Worm (Caenorhabditis elegans) whole organism, L1 larva: Measurements from ENCODE around the gene C18E9.7.

Experiments
- C16A3.4 ChIP-seq: fragments of 150-350 bp; optimal IDR thresholded peaks from 2 replicates; lab custom pipeline; 2014; ENCODE audit warnings: missing biosample characterization, missing genetic modification characterization
- C34B4.2 ChIP-seq: sonication (generic microtip); optimal IDR thresholded peaks from 2 replicates; lab custom pipeline; 2017; ENCODE audit warnings: mild to moderate bottlenecking, missing genetic modification characterization, missing compliant biosample characterization
- aha-1 ChIP-seq: fragments of 150-350 bp; optimal IDR thresholded peaks from 2 replicates; lab custom pipeline; 2014; ENCODE audit warnings: missing biosample characterization, missing genetic modification characterization
- aly-2 ChIP-seq: fragments of 150-350 bp; optimal IDR thresholded peaks from 2 replicates; lab custom pipeline; 2014; ENCODE audit warnings: missing biosample characterization, missing genetic modification characterization
- ceh-63 ChIP-seq: fragments of 200-800 bp; sonication (Bioruptor generic); optimal IDR thresholded peaks from 2 replicates; lab custom pipeline; 2018; ENCODE audit warnings: mild to moderate bottlenecking, missing genetic modification characterization, missing compliant biosample characterization
- ceh-82 ChIP-seq, 3 experiments: fragments of 150-350 bp in 1 of 3; sonication (generic microtip) in 2 of 3; optimal IDR thresholded peaks; 2 replicates each; lab custom pipeline; 2014 to 2017; ENCODE audit warnings: missing biosample characterization in 3 of 3, missing genetic modification characterization in 3 of 3
- ceh-90 ChIP-seq: sonication (generic microtip); optimal IDR thresholded peaks from 2 replicates; lab custom pipeline; 2016; ENCODE audit warnings: missing genetic modification characterization, missing compliant biosample characterization
- ces-1 ChIP-seq: fragments of 150-350 bp; optimal IDR thresholded peaks from 2 replicates; lab custom pipeline; 2014; ENCODE audit warnings: missing biosample characterization, missing genetic modification reagents, missing genetic modification characterization
- dpl-1 ChIP-seq, 3 experiments: fragments of 150-350 bp in 2 of 3; sonication (generic microtip) in 1 of 3; optimal IDR thresholded peaks; 2 replicates each; lab custom pipeline; 2014 to 2017; ENCODE audit warnings: missing biosample characterization in 3 of 3, missing genetic modification characterization in 3 of 3, missing genetic modification reagents in 3 of 3
- dsc-1 ChIP-seq: sonication (generic microtip); optimal IDR thresholded peaks from 2 replicates; lab custom pipeline; 2016; ENCODE audit warnings: mild to moderate bottlenecking, missing genetic modification characterization, missing compliant biosample characterization
- efl-1 ChIP-seq, 4 experiments: fragments of 150-350 bp; optimal IDR thresholded peaks in 3 of 4; peaks in 1 of 4; 1 replicate in 1 of 4; 2 replicates in 3 of 4; lab custom pipeline; 2014; ENCODE audit warnings: missing biosample characterization in 2 of 4, missing genetic modification characterization in 2 of 4, missing genetic modification reagents in 2 of 4
- efl-3 ChIP-seq: fragments of 200-800 bp; sonication (Bioruptor generic); optimal IDR thresholded peaks from 2 replicates; lab custom pipeline; 2018; ENCODE audit warnings: mild to moderate bottlenecking, missing genetic modification characterization, missing compliant biosample characterization
- egl-13 ChIP-seq: sonication (generic microtip); optimal IDR thresholded peaks from 2 replicates; lab custom pipeline; 2016; ENCODE audit warnings: missing genotype, missing genetic modification reagents, missing genetic modification characterization, missing compliant biosample characterization
- egl-27 ChIP-seq, 2 experiments: fragments of 150-350 bp in 1 of 2; sonication (generic microtip); optimal IDR thresholded peaks; 3 replicates each; lab custom pipeline; 2017 to 2018; ENCODE audit warnings: missing biosample characterization in 2 of 2, missing genetic modification characterization in 2 of 2, missing genetic modification reagents in 2 of 2
- elt-2 ChIP-seq: sonication (generic microtip); optimal IDR thresholded peaks from 2 replicates; lab custom pipeline; 2016; ENCODE audit warnings: missing genetic modification characterization, mild to moderate bottlenecking, inconsistent platforms, missing compliant biosample characterization, missing genetic modification reagents
- fkh-8 ChIP-seq: sonication (generic microtip); optimal IDR thresholded peaks from 2 replicates; lab custom pipeline; 2016; ENCODE audit warnings: mild to moderate bottlenecking, missing genetic modification characterization, missing compliant biosample characterization
- grh-1 ChIP-seq: fragments of 200-800 bp; sonication (Bioruptor generic); IDR thresholded peaks from 2 replicates; pipeline ENCODE4 v1.3.6; 2022; ENCODE audit warnings: missing genetic modification reagents, missing genetic modification characterization, missing compliant biosample characterization
- hlh-17 ChIP-seq: fragments of 200-800 bp; sonication (Bioruptor generic); optimal IDR thresholded peaks from 2 replicates; lab custom pipeline; 2018; ENCODE audit warnings: missing genetic modification characterization, mild to moderate bottlenecking, missing compliant biosample characterization, moderate library complexity, borderline replicate concordance
- hlh-4 ChIP-seq: sonication (generic microtip); optimal IDR thresholded peaks from 2 replicates; lab custom pipeline; 2016; ENCODE audit warnings: mild to moderate bottlenecking, missing genetic modification characterization, missing compliant biosample characterization
- isw-1 ChIP-seq: fragments of 200-800 bp; sonication (Bioruptor generic); IDR thresholded peaks from 2 replicates; pipeline ENCODE4 v1.3.6; 2022; ENCODE audit warnings: missing genetic modification characterization, missing compliant biosample characterization
- lin-14 ChIP-seq: fragments of 200-800 bp; sonication (Bioruptor generic); optimal IDR thresholded peaks from 2 replicates; lab custom pipeline; 2018; ENCODE audit warnings: mild to moderate bottlenecking, missing genetic modification characterization, moderate library complexity, missing compliant biosample characterization
- lin-39 ChIP-seq: fragments of 150-350 bp; optimal IDR thresholded peaks from 2 replicates; lab custom pipeline; 2014; ENCODE audit warnings: missing biosample characterization, missing genetic modification reagents, missing genetic modification characterization
- lir-3 ChIP-seq: sonication (generic microtip); optimal IDR thresholded peaks from 2 replicates; lab custom pipeline; 2016; ENCODE audit warnings: mild to moderate bottlenecking, missing genetic modification characterization, moderate library complexity, missing compliant biosample characterization; ENCODE audit not compliant: poor library complexity
- lsy-2 ChIP-seq, 2 experiments: fragments of 150-350 bp; optimal IDR thresholded peaks; 2 replicates each; lab custom pipeline; 2014; ENCODE audit warnings: missing biosample characterization in 2 of 2, missing genetic modification characterization in 2 of 2
- mdl-1 ChIP-seq, 2 experiments: fragments of 150-350 bp; optimal IDR thresholded peaks; 2 replicates each; lab custom pipeline; 2014 to 2017; ENCODE audit warnings: missing biosample characterization in 2 of 2, missing genetic modification characterization in 2 of 2, inconsistent platforms in 1 of 2
- nhr-19 ChIP-seq: fragments of 200-800 bp; sonication (Bioruptor generic); conservative IDR thresholded peaks from 2 replicates; pipeline ENCODE4 v1.3.6; 2022; ENCODE audit warnings: missing genetic modification characterization, missing compliant biosample characterization
- nhr-237 ChIP-seq: fragments of 150-350 bp; optimal IDR thresholded peaks from 2 replicates; lab custom pipeline; 2014; ENCODE audit warnings: missing biosample characterization, missing genetic modification characterization
- nhr-28 ChIP-seq: fragments of 150-350 bp; optimal IDR thresholded peaks from 2 replicates; lab custom pipeline; 2014; ENCODE audit warnings: missing biosample characterization, missing genetic modification characterization
- nhr-47 ChIP-seq: sonication (generic microtip); optimal IDR thresholded peaks from 2 replicates; lab custom pipeline; 2016; ENCODE audit warnings: mild to moderate bottlenecking, missing genetic modification characterization, moderate library complexity, missing compliant biosample characterization
- nhr-71 ChIP-seq: sonication (generic microtip); optimal IDR thresholded peaks from 2 replicates; lab custom pipeline; 2016; ENCODE audit warnings: mild to moderate bottlenecking, missing genetic modification characterization, moderate library complexity, missing compliant biosample characterization
- nhr-76 ChIP-seq: sonication (generic microtip); optimal IDR thresholded peaks from 2 replicates; lab custom pipeline; 2017; ENCODE audit warnings: missing biosample characterization, missing genetic modification characterization
- nhr-84 ChIP-seq: sonication (generic microtip); optimal IDR thresholded peaks from 2 replicates; lab custom pipeline; 2017; ENCODE audit warnings: missing biosample characterization, missing genetic modification characterization
- nhr-85 ChIP-seq: sonication (generic microtip); peaks from one replicate; lab custom pipeline; 2016; ENCODE audit warnings: missing genetic modification characterization, inconsistent platforms, missing compliant biosample characterization
- pax-3 ChIP-seq: fragments of 200-800 bp; sonication (Bioruptor generic); optimal IDR thresholded peaks from 2 replicates; lab custom pipeline; 2018; ENCODE audit warnings: mild to moderate bottlenecking, missing genetic modification characterization, moderate library complexity, missing compliant biosample characterization
- pqm-1 ChIP-seq: sonication (generic microtip); optimal IDR thresholded peaks from 3 replicates; lab custom pipeline; 2017; ENCODE audit warnings: missing biosample characterization, missing genetic modification characterization
- sox-4 ChIP-seq: sonication (generic microtip); optimal IDR thresholded peaks from 2 replicates; lab custom pipeline; 2016; ENCODE audit warnings: missing genetic modification characterization, missing compliant biosample characterization
- sptf-1 ChIP-seq: fragments of 150-350 bp; optimal IDR thresholded peaks from 2 replicates; lab custom pipeline; 2014; ENCODE audit warnings: missing biosample characterization, missing genetic modification characterization
- tlp-1 ChIP-seq: fragments of 150-350 bp; optimal IDR thresholded peaks from 2 replicates; lab custom pipeline; 2014; ENCODE audit warnings: missing biosample characterization, missing genetic modification characterization
- unc-30 ChIP-seq: sonication (generic microtip); optimal IDR thresholded peaks from 2 replicates; lab custom pipeline; 2017; ENCODE audit warnings: missing biosample characterization, missing genetic modification characterization
- unc-62 ChIP-seq: fragments of 150-350 bp; optimal IDR thresholded peaks from 2 replicates; lab custom pipeline; 2014; ENCODE audit warnings: missing biosample characterization, missing genetic modification reagents, missing genetic modification characterization
- unc-98 ChIP-seq: fragments of 200-800 bp; sonication (Bioruptor generic); IDR thresholded peaks from 2 replicates; pipeline ENCODE4 v1.3.6; 2022; ENCODE audit warnings: missing genetic modification characterization, missing compliant biosample characterization
- vab-15 ChIP-seq: sonication (generic microtip); optimal IDR thresholded peaks from 2 replicates; lab custom pipeline; 2017; ENCODE audit warnings: missing genotype, mild to moderate bottlenecking, missing genetic modification characterization, missing compliant biosample characterization
- xbp-1 ChIP-seq: sonication (generic microtip); optimal IDR thresholded peaks from 2 replicates; lab custom pipeline; 2016; ENCODE audit warnings: missing genetic modification characterization, missing compliant biosample characterization
- zag-1 ChIP-seq: fragments of 150-350 bp; optimal IDR thresholded peaks from 2 replicates; lab custom pipeline; 2014; ENCODE audit warnings: missing biosample characterization, missing genetic modification characterization
- zip-4 ChIP-seq: fragments of 200-800 bp; sonication (Bioruptor generic); optimal IDR thresholded peaks from 2 replicates; lab custom pipeline; 2018; ENCODE audit warnings: mild to moderate bottlenecking, missing genetic modification characterization, moderate library complexity, missing compliant biosample characterization
- ztf-4 ChIP-seq: fragments of 150-350 bp; optimal IDR thresholded peaks from 2 replicates; lab custom pipeline; 2014; ENCODE audit warnings: missing biosample characterization, missing genetic modification characterization

The C18E9.7 gene

DNA sequence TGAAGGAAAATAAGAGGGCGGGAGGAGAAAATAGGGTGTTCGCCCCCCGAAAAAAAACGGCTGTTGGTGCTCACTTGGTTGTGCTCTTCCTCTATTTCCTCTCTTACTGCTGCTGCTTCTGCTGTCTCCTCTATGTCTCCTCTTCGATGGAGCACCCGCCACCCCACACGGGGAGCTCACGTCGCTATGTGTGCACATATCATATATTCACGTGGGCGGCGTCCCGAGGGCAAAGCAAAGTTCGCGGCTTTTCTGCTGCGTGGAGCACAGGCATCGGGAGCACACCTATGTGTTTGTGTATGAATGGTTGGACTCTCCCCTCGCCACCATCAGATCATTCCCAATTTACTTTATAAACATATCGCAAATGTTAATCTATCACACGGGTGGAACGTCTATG, 30.8 kb upstream of the C18E9.7 start (continued):
- no peak for TF ChIP-seq unc-98 (GFP tag; lab: Robert Waterston, UW)
- TF ChIP-seq mdl-1 (tag; optimal IDR thresholded peaks at IDR 0.05; lab: Kevin White, UChicago) = peak in 1 of 2 experiments; percentile 75
- no peak for TF ChIP-seq efl-1 (optimal IDR thresholded peaks at IDR 0.05; lab: Kevin White, UChicago)
- peak in 1 of 2 experiments; percentile 93 for TF ChIP-seq efl-1 (GFP tag; optimal IDR thresholded peaks at IDR 0.05 in 1 of 2; lab: Kevin White, UChicago)
- no peak for TF ChIP-seq ceh-90 (tag; lab: Kevin White, UChicago)

DNA sequence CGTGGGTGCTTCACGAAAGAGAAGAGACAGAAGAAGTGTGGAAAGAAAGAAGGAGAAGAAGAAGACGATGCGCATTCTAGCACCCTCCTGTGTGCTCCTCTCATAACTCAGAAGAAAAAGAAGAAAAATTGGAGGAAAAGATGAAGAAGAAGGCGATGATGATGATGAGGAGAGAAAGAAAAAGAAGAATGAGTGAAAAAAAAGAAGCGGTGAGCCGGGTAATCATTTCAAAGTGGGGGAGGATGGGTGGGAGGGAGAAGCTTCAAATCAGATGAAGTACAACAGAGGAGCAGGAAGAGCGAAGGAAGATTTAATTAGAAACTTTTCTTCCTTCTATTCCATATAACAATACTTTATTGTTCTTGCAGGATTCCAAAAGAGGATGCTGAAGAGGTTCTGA, 28.1 kb upstream of the C18E9.7 start:
- TF ChIP-seq egl-27 (tag; optimal IDR thresholded peaks at IDR 0.05; lab: Kevin White, UChicago) (no peak), lin-14 (GFP tag; lab: Kevin White, UChicago) (peak; percentile 74), nhr-237 (tag; lab: Kevin White, UChicago) (no peak), isw-1 (no peak), sox-4 (tag; lab: Kevin White, UChicago) (no peak), ceh-82 (tag; optimal IDR thresholded peaks at IDR 0.05; lab: Kevin White, UChicago) (peak in 1 of 3 experiments; percentile 12)
- TF ChIP-seq, all 84 proteins: peak for 2

ce11 chrII:9009976-9010702, 27.6 kb upstream of the C18E9.7 start:
- TF ChIP-seq xbp-1 (tag; lab: Kevin White, UChicago) = no peak
- peak; percentile 84 for TF ChIP-seq nhr-71
- no peak for TF ChIP-seq aly-2 (tag; lab: Kevin White, UChicago)
- TF ChIP-seq nhr-76 = no peak
- peak; percentile 35 for TF ChIP-seq sox-4 (tag; lab: Kevin White, UChicago)
- no peak for TF ChIP-seq ztf-4 (tag; lab: Kevin White, UChicago)
- no peak for TF ChIP-seq C16A3.4 (tag; lab: Kevin White, UChicago)
- no peak for TF ChIP-seq hlh-4
- no peak for TF ChIP-seq sptf-1
- no peak for TF ChIP-seq nhr-84
- TF ChIP-seq lir-3 = no peak
- TF ChIP-seq C34B4.2 = no peak
- peak; percentile 82 for TF ChIP-seq fkh-8 (tag; lab: Kevin White, UChicago)
- TF ChIP-seq pax-3 (tag; lab: Kevin White, UChicago) = peak; percentile 67
- no peak for TF ChIP-seq efl-1 (optimal IDR thresholded peaks at IDR 0.05; lab: Kevin White, UChicago)
- peak in 1 of 2 experiments; percentile 59 for TF ChIP-seq efl-1 (GFP tag; optimal IDR thresholded peaks at IDR 0.05 in 1 of 2; lab: Kevin White, UChicago)
- TF ChIP-seq nhr-85 (tag; lab: Kevin White, UChicago) = no peak
- peak; percentile 88 for TF ChIP-seq elt-2 (tag; lab: Kevin White, UChicago)
- no peak for TF ChIP-seq lin-39 (tag; lab: Kevin White, UChicago)
- TF ChIP-seq egl-13 (tag; lab: Kevin White, UChicago) = no peak
- TF ChIP-seq grh-1 (GFP tag; lab: Robert Waterston, UW) = no peak
- no peak for TF ChIP-seq zag-1 (tag; lab: Kevin White, UChicago)
- TF ChIP-seq ceh-63 = no peak
- no peak for TF ChIP-seq efl-3 (GFP tag; lab: Kevin White, UChicago)
- TF ChIP-seq vab-15 (tag; lab: Kevin White, UChicago) = no peak
- TF ChIP-seq nhr-47 (tag; lab: Kevin White, UChicago) = peak; percentile 57
- TF ChIP-seq nhr-237 (tag; lab: Kevin White, UChicago) = no peak
- TF ChIP-seq pqm-1 = peak; percentile 76
- peak; percentile 52 for TF ChIP-seq tlp-1 (tag; lab: Kevin White, UChicago)
- no peak for TF ChIP-seq ces-1 (GFP tag; lab: Kevin White, UChicago)
- TF ChIP-seq ceh-82 (tag; optimal IDR thresholded peaks at IDR 0.05; lab: Kevin White, UChicago) = no peak
- TF ChIP-seq aha-1 (tag; lab: Kevin White, UChicago) = no peak
- no peak for TF ChIP-seq nhr-19 (GFP tag; lab: Robert Waterston, UW)
- TF ChIP-seq unc-30 (tag; lab: Kevin White, UChicago) = no peak
- TF ChIP-seq unc-62 (GFP tag; lab: Kevin White, UChicago) = no peak
- peak; percentile 55 for TF ChIP-seq dsc-1
- TF ChIP-seq zip-4 (GFP tag; lab: Kevin White, UChicago) = no peak
- TF ChIP-seq nhr-28 (tag; lab: Kevin White, UChicago) = no peak
- TF ChIP-seq lsy-2 (tag; optimal IDR thresholded peaks at IDR 0.05; lab: Kevin White, UChicago) = no peak
- TF ChIP-seq hlh-17 (GFP tag; lab: Kevin White, UChicago) = no peak
- TF ChIP-seq isw-1 = no peak
- no peak for TF ChIP-seq dpl-1 (GFP tag; optimal IDR thresholded peaks at IDR 0.05; lab: Kevin White, UChicago)
